Worm (Caenorhabditis elegans): Measurements from ENCODE around the gene flp-12.

ce11 chrX:4554385-4554784 is 37.8 kb downstream of the flp-12 start, which contains the start of gene ham-2:
- no peak for TF ChIP-seq K02D7.2 (tag; optimal IDR thresholded peaks at IDR 0.05)
- TF ChIP-seq hlh-30 (tag; optimal IDR thresholded peaks at IDR 0.05; ENCODE audit: insufficient read depth), result no peak
- TF ChIP-seq ztf-16 (tag; optimal IDR thresholded peaks at IDR 0.05), result no peak

All from whole organism, late embryonic.